Worm (Caenorhabditis elegans) whole organism, young adult: Measurements from ENCODE around the gene F41E6.12.

Experiments
- B0035.1 ChIP-seq: sonication (generic microtip); optimal IDR thresholded peaks from 2 replicates; lab custom pipeline; 2016; ENCODE audit warnings: missing genetic modification characterization, mild to moderate bottlenecking, missing compliant biosample characterization, missing genotype, missing genetic modification reagents
- B0261.1 ChIP-seq: sonication (generic microtip); optimal IDR thresholded peaks from 2 replicates; lab custom pipeline; 2016; ENCODE audit warnings: mild to moderate bottlenecking, missing genetic modification characterization, moderate library complexity, missing compliant biosample characterization
- F22D6.2 ChIP-seq: sonication (generic microtip); optimal IDR thresholded peaks from 2 replicates; lab custom pipeline; 2016; ENCODE audit warnings: mild to moderate bottlenecking, missing genetic modification characterization, missing compliant biosample characterization
- F39B2.1 ChIP-seq: fragments of 200-800 bp; sonication (Bioruptor generic); IDR thresholded peaks from 2 replicates; pipeline ENCODE4 v1.3.6; 2022; ENCODE audit warnings: missing genetic modification reagents, missing genetic modification characterization, missing compliant biosample characterization
- F52B5.7 ChIP-seq: sonication (generic microtip); optimal IDR thresholded peaks from 2 replicates; lab custom pipeline; 2016; ENCODE audit warnings: mild to moderate bottlenecking, missing genetic modification characterization, missing compliant biosample characterization
- F55B11.4 ChIP-seq: sonication (generic microtip); optimal IDR thresholded peaks from 2 replicates; lab custom pipeline; 2016; ENCODE audit warnings: missing compliant biosample characterization, missing genetic modification characterization, borderline replicate concordance; ENCODE audit not compliant: insufficient read depth
- F57C9.4 ChIP-seq: sonication (generic microtip); optimal IDR thresholded peaks from 2 replicates; lab custom pipeline; 2017; ENCODE audit warnings: mild to moderate bottlenecking, missing genetic modification characterization, missing compliant biosample characterization
- T07F8.4 ChIP-seq: sonication (generic microtip); optimal IDR thresholded peaks from 2 replicates; lab custom pipeline; 2016; ENCODE audit warnings: mild to moderate bottlenecking, missing genetic modification characterization, moderate library complexity, missing compliant biosample characterization
- ZK185.1 ChIP-seq: sonication (generic microtip); optimal IDR thresholded peaks from 2 replicates; lab custom pipeline; 2016; ENCODE audit warnings: mild to moderate bottlenecking, missing genetic modification characterization, missing compliant biosample characterization; ENCODE audit not compliant: poor library complexity, severe bottlenecking
- ama-1 ChIP-seq, 3 experiments: fragments of 150-350 bp in 1 of 3; sonication (generic microtip) in 2 of 3; optimal IDR thresholded peaks; 2 replicates each; lab custom pipeline; 2014 to 2018; ENCODE audit warnings: missing biosample characterization in 2 of 3, missing genetic modification characterization in 2 of 3, missing genetic modification reagents in 2 of 3
- athp-1 ChIP-seq: sonication (generic microtip); optimal IDR thresholded peaks from 2 replicates; lab custom pipeline; 2017; ENCODE audit warnings: mild to moderate bottlenecking, missing genetic modification characterization, missing compliant biosample characterization
- attf-5 ChIP-seq: fragments of 200-800 bp; sonication (Bioruptor generic); optimal IDR thresholded peaks from 2 replicates; lab custom pipeline; 2018; ENCODE audit warnings: mild to moderate bottlenecking, missing genetic modification characterization, missing compliant biosample characterization
- bed-2 ChIP-seq: fragments of 200-800 bp; sonication (Bioruptor generic); IDR thresholded peaks from 2 replicates; pipeline ENCODE4 v1.3.6; 2022; ENCODE audit warnings: missing genetic modification reagents, missing genetic modification characterization, missing compliant biosample characterization
- ceh-27 ChIP-seq: fragments of 200-800 bp; sonication (Bioruptor generic); optimal IDR thresholded peaks from 2 replicates; lab custom pipeline; 2018; ENCODE audit warnings: mild to moderate bottlenecking, missing genetic modification characterization, moderate library complexity, missing compliant biosample characterization
- ceh-40 ChIP-seq: fragments of 200-800 bp; sonication (Bioruptor generic); IDR thresholded peaks from 2 replicates; pipeline ENCODE4 v1.3.6; 2022; ENCODE audit warnings: missing genetic modification characterization, missing compliant biosample characterization
- ceh-79 ChIP-seq: sonication (generic microtip); optimal IDR thresholded peaks from 2 replicates; lab custom pipeline; 2017; ENCODE audit warnings: mild to moderate bottlenecking, missing genetic modification characterization, missing compliant biosample characterization
- chd-7 ChIP-seq: sonication (generic microtip); optimal IDR thresholded peaks from 2 replicates; lab custom pipeline; 2016; ENCODE audit warnings: mild to moderate bottlenecking, missing genetic modification characterization, moderate library complexity, missing compliant biosample characterization
- efl-1 ChIP-seq: fragments of 150-350 bp; optimal IDR thresholded peaks from 2 replicates; lab custom pipeline; 2014; ENCODE audit warnings: missing biosample characterization, missing genetic modification reagents, missing genetic modification characterization
- egl-18 ChIP-seq: fragments of 200-800 bp; sonication (Bioruptor generic); IDR thresholded peaks from 2 replicates; pipeline ENCODE4 v1.3.6; 2022; ENCODE audit warnings: missing genetic modification reagents, missing genetic modification characterization, missing compliant biosample characterization
- ekl-4 ChIP-seq: fragments of 200-800 bp; sonication (Bioruptor generic); IDR thresholded peaks from 2 replicates; pipeline ENCODE4 v1.3.6; 2022; ENCODE audit warnings: missing genetic modification reagents, missing genetic modification characterization, missing compliant biosample characterization
- ets-4 ChIP-seq: fragments of 200-800 bp; sonication (Bioruptor generic); optimal IDR thresholded peaks from 2 replicates; lab custom pipeline; 2018; ENCODE audit warnings: mild to moderate bottlenecking, missing genetic modification characterization, missing compliant biosample characterization
- fkh-3 ChIP-seq: sonication (generic microtip); optimal IDR thresholded peaks from 2 replicates; lab custom pipeline; 2016; ENCODE audit warnings: mild to moderate bottlenecking, missing genetic modification characterization, missing compliant biosample characterization
- him-1 ChIP-seq: sonication (generic microtip); optimal IDR thresholded peaks from 2 replicates; lab custom pipeline; 2016; ENCODE audit warnings: missing genotype, missing genetic modification reagents, missing genetic modification characterization, missing compliant biosample characterization
- hlh-12 ChIP-seq: sonication (generic microtip); optimal IDR thresholded peaks from 2 replicates; lab custom pipeline; 2016; ENCODE audit warnings: missing genetic modification characterization, missing compliant biosample characterization
- hlh-26 ChIP-seq: fragments of 200-800 bp; sonication (Bioruptor generic); conservative IDR thresholded peaks from 2 replicates; pipeline ENCODE4 v1.3.6; 2022; ENCODE audit warnings: missing genetic modification reagents, missing genetic modification characterization, missing compliant biosample characterization
- hmg-1.2 ChIP-seq: fragments of 200-800 bp; sonication (Bioruptor generic); IDR thresholded peaks from 2 replicates; pipeline ENCODE4 v1.3.6; 2022; ENCODE audit warnings: missing genetic modification reagents, missing genetic modification characterization, missing compliant biosample characterization
- hmg-20 ChIP-seq: fragments of 200-800 bp; sonication (Bioruptor generic); IDR thresholded peaks from 2 replicates; pipeline ENCODE4 v1.3.6; 2022; ENCODE audit warnings: missing genetic modification reagents, missing genetic modification characterization, missing compliant biosample characterization
- lag-1 ChIP-seq: fragments of 200-800 bp; sonication (Bioruptor generic); IDR thresholded peaks from 2 replicates; pipeline ENCODE4 v1.3.6; 2022; ENCODE audit warnings: missing genetic modification reagents, missing genetic modification characterization, missing compliant biosample characterization
- let-526 ChIP-seq: fragments of 200-800 bp; sonication (Bioruptor generic); IDR thresholded peaks from 2 replicates; pipeline ENCODE4 v1.3.6; 2022; ENCODE audit warnings: missing genetic modification reagents, missing genetic modification characterization, missing compliant biosample characterization
- lin-26 ChIP-seq: fragments of 200-800 bp; sonication (Bioruptor generic); IDR thresholded peaks from 2 replicates; pipeline ENCODE4 v1.3.6; 2022; ENCODE audit warnings: missing genetic modification reagents, missing genetic modification characterization, missing compliant biosample characterization
- lin-54 ChIP-seq: fragments of 200-800 bp; sonication (Bioruptor generic); optimal IDR thresholded peaks from 2 replicates; lab custom pipeline; 2018; ENCODE audit warnings: mild to moderate bottlenecking, missing genetic modification characterization, missing compliant biosample characterization
- lir-1 ChIP-seq: fragments of 200-800 bp; sonication (Bioruptor generic); conservative IDR thresholded peaks from 2 replicates; pipeline ENCODE4 v1.3.6; 2022; ENCODE audit warnings: missing genetic modification reagents, missing genetic modification characterization, missing compliant biosample characterization
- lsl-1 ChIP-seq: fragments of 200-800 bp; sonication (Bioruptor generic); optimal IDR thresholded peaks from 2 replicates; lab custom pipeline; 2018; ENCODE audit warnings: mild to moderate bottlenecking, missing genetic modification characterization, moderate library complexity, missing compliant biosample characterization
- nfya-1 ChIP-seq: sonication (generic microtip); optimal IDR thresholded peaks from 2 replicates; lab custom pipeline; 2017; ENCODE audit warnings: antibody characterized with exemption, missing compliant biosample characterization, missing genetic modification characterization, borderline replicate concordance; ENCODE audit not compliant: insufficient read depth
- nhr-179 ChIP-seq: sonication (generic microtip); optimal IDR thresholded peaks from 2 replicates; lab custom pipeline; 2016; ENCODE audit warnings: mild to moderate bottlenecking, missing genetic modification characterization, missing compliant biosample characterization
- nhr-80 ChIP-seq: sonication (generic microtip); optimal IDR thresholded peaks from 2 replicates; lab custom pipeline; 2016; ENCODE audit warnings: missing genetic modification characterization, missing compliant biosample characterization
- nhr-90 ChIP-seq: sonication (generic microtip); optimal IDR thresholded peaks from 2 replicates; lab custom pipeline; 2016; ENCODE audit warnings: missing genotype, mild to moderate bottlenecking, missing genetic modification characterization, missing compliant biosample characterization
- pbrm-1 ChIP-seq: fragments of 200-800 bp; sonication (Bioruptor generic); IDR thresholded peaks from 2 replicates; pipeline ENCODE4 v1.3.6; 2022; ENCODE audit warnings: missing genetic modification reagents, missing genetic modification characterization, missing compliant biosample characterization
- rec-8 ChIP-seq, 2 experiments: sonication (generic microtip); optimal IDR thresholded peaks; 2 replicates each; lab custom pipeline; 2016; ENCODE audit warnings: mild to moderate bottlenecking in 2 of 2, missing genetic modification characterization in 2 of 2, missing genetic modification reagents in 2 of 2, missing genotype in 2 of 2, missing biosample characterization in 1 of 2, missing compliant biosample characterization in 1 of 2, moderate library complexity in 1 of 2
- rpc-1 ChIP-seq, 2 experiments: fragments of 150-350 bp in 1 of 2; sonication (generic microtip) in 1 of 2; optimal IDR thresholded peaks; 2 replicates each; lab custom pipeline; 2014 to 2018; ENCODE audit warnings: missing biosample characterization in 1 of 2, missing genetic modification characterization in 1 of 2, missing genetic modification reagents in 1 of 2, missing genotype in 1 of 2
- snpc-1.1 ChIP-seq: sonication (generic microtip); optimal IDR thresholded peaks from 2 replicates; lab custom pipeline; 2017; ENCODE audit warnings: missing genetic modification characterization, mild to moderate bottlenecking, missing compliant biosample characterization, antibody characterized with exemption, moderate library complexity, missing genotype, missing genetic modification reagents; ENCODE audit not compliant: insufficient read depth
- somi-1 ChIP-seq: fragments of 200-800 bp; sonication (Bioruptor generic); optimal IDR thresholded peaks from 2 replicates; lab custom pipeline; 2018; ENCODE audit warnings: mild to moderate bottlenecking, missing genetic modification characterization, missing compliant biosample characterization
- tlf-1 ChIP-seq: fragments of 200-800 bp; sonication (Bioruptor generic); optimal IDR thresholded peaks from 2 replicates; lab custom pipeline; 2018; ENCODE audit warnings: mild to moderate bottlenecking, missing genetic modification characterization, missing compliant biosample characterization
- unc-62 ChIP-seq: fragments of 150-350 bp; optimal IDR thresholded peaks from 2 replicates; lab custom pipeline; 2014; ENCODE audit warnings: missing biosample characterization, missing genetic modification reagents, missing genetic modification characterization
- zim-3 ChIP-seq: sonication (generic microtip); optimal IDR thresholded peaks from 2 replicates; lab custom pipeline; 2017; ENCODE audit warnings: mild to moderate bottlenecking, missing genetic modification characterization, moderate library complexity, missing compliant biosample characterization
- ztf-25 ChIP-seq: fragments of 200-800 bp; sonication (Bioruptor generic); IDR thresholded peaks from 2 replicates; pipeline ENCODE4 v1.3.6; 2022; ENCODE audit warnings: missing genetic modification reagents, missing genetic modification characterization, missing compliant biosample characterization
- ztf-26 ChIP-seq: sonication (generic microtip); optimal IDR thresholded peaks from 2 replicates; lab custom pipeline; 2017; ENCODE audit warnings: missing genetic modification characterization, missing compliant biosample characterization

Gene F41E6.12

DNA sequence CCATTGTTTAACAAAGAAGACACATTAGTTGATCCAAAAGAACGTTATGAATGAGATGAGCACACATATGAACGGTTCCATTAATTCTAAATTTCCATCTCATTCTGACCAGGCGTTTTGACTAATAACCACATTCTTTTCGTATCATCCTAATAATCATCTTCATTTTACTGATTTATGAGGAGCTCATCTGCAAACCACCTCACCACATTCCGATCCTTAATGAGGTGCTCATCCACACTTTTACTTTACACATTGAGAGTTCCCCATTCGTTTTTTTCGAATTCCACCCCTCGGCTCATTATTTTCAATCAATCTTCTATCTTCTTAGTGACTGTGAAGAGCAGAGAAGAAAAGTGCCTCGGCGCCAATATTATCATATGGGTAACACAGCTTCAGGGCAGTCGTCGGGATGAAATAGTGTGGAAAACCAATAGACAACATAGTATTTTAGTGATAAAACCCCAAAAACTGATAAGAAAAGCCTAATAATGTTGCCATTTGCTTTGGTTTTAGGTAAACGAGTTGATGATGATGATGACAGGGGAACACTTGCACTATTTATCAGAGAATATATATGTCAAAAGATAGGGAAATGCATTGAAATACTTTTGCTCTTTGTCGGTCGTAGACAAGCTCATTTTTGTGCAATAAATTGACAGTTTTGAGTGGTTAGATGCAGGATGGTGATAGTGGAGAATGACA, 22.2 kb upstream of the F41E6.12 start (continued):
- TF ChIP-seq ekl-4 (no peak), nhr-80 (tag; lab: Kevin White, UChicago) (peak; percentile 100), tlf-1 (GFP tag; lab: Kevin White, UChicago) (peak; percentile 58), B0261.1 (tag; lab: Kevin White, UChicago) (no peak), egl-18 (no peak), somi-1 (GFP tag; lab: Kevin White, UChicago) (no peak), hlh-26 (GFP tag; lab: Robert Waterston, UW) (no peak), ets-4 (GFP tag; lab: Kevin White, UChicago) (peak; percentile 97), athp-1 (no peak), B0035.1 (no peak), hlh-12 (tag; lab: Kevin White, UChicago) (no peak), bed-2 (GFP tag; lab: Robert Waterston, UW) (no peak), rec-8 (tag; optimal IDR thresholded peaks at IDR 0.05; lab: Kevin White, UChicago) (no peak), ztf-26 (tag; lab: Kevin White, UChicago) (no peak), lir-1 (no peak), efl-1 (GFP tag; lab: Kevin White, UChicago) (no peak), snpc-1.1 (tag; lab: Kevin White, UChicago) (no peak), ZK185.1 (tag; lab: Kevin White, UChicago) (no peak), F55B11.4 (tag; lab: Kevin White, UChicago) (no peak), F52B5.7 (tag; lab: Kevin White, UChicago) (no peak), lin-26 (GFP tag; lab: Robert Waterston, UW) (no peak), hmg-1.2 (no peak), nfya-1 (tag; lab: Kevin White, UChicago) (no peak), fkh-3 (no peak), F57C9.4 (tag; lab: Kevin White, UChicago) (no peak), lsl-1 (GFP tag; lab: Kevin White, UChicago) (no peak), pbrm-1 (GFP tag; lab: Robert Waterston, UW) (no peak), ceh-79 (tag; lab: Kevin White, UChicago) (no peak), attf-5 (GFP tag; lab: Kevin White, UChicago) (peak; percentile 30), let-526 (GFP tag; lab: Robert Waterston, UW) (no peak), F39B2.1 (GFP tag; lab: Robert Waterston, UW) (no peak), T07F8.4 (no peak), unc-62 (GFP tag; lab: Kevin White, UChicago) (peak; percentile 83), ztf-25 (GFP tag; lab: Robert Waterston, UW) (no peak), him-1 (tag; lab: Kevin White, UChicago) (no peak), ceh-27 (GFP tag; lab: Kevin White, UChicago) (no peak), ama-1 (optimal IDR thresholded peaks at IDR 0.05; lab: Kevin White, UChicago) (no peak), ama-1 (GFP tag; optimal IDR thresholded peaks at IDR 0.05; lab: Kevin White, UChicago) (no peak), lin-54 (GFP tag; lab: Kevin White, UChicago) (no peak), zim-3 (tag; lab: Kevin White, UChicago) (no peak), ceh-40 (GFP tag; lab: Robert Waterston, UW) (no peak), chd-7 (tag; lab: Kevin White, UChicago) (peak; percentile 67), rpc-1 (optimal IDR thresholded peaks at IDR 0.05; lab: Kevin White, UChicago) (no peak), rpc-1 (tag; optimal IDR thresholded peaks at IDR 0.05; lab: Kevin White, UChicago) (no peak), nhr-179 (tag; lab: Kevin White, UChicago) (no peak), nhr-90 (peak; percentile 76), hmg-20 (GFP tag; lab: Robert Waterston, UW) (no peak), F22D6.2 (tag; lab: Kevin White, UChicago) (peak; percentile 52), lag-1 (GFP tag; lab: Robert Waterston, UW) (no peak)
